Fruit fly (Drosophila melanogaster): ENCODE results near the gene Gas41.

DNA sequence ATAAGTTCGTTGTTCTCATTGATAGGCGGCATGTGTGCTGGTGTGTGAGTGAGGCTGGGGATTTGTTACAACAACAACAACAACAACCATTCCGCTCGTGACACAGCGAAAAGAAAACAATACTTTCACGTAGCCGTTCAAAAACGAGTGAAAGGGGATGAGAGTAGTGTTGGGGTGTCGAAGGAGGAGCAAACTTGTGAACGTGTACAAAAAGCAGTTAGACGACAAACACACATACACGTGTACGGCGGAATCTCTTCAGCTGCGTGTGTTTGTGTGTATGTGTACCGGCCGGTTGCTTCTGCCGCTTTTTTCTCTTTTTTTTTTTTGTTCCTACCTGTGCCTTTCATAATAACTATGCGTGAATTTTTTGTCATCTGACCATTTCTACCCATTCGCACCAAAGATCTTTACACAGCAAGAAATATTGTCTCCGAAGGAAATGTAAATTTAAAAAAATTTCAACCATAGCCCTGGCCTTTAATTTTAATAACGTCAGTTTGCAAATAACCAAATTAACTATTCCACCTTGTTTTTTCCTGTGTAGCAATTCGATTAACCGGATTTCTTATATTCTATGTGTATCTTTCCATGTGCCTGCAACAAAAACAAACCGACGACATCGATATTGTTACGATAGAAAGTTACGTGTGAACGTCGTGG is 27.8 kb downstream of the Gas41 start:
- TF ChIP-seq h (optimal IDR thresholded peaks at IDR 0.05) (no peak), insv (optimal IDR thresholded peaks at IDR 0.05) (no peak), Sin3A (optimal IDR thresholded peaks at IDR 0.05) (no peak), psq (optimal IDR thresholded peaks at IDR 0.05) (no peak), ttk (optimal IDR thresholded peaks at IDR 0.05) (no peak), Myc (optimal IDR thresholded peaks at IDR 0.05) (no peak)

Measured in Kc167 (cell line).